Worm (Caenorhabditis elegans) whole organism, L4 larva: ENCODE measurements around the gene nfx-1.

ENCODE experiments used
- F44E2.7 ChIP-seq: fragments of 200-800 bp; sonication (Bioruptor generic); IDR thresholded peaks from 2 replicates; pipeline ENCODE4 v2.1.2; 2022; ENCODE audit warnings: missing genetic modification characterization, missing compliant biosample characterization
- Y105C5A.15 ChIP-seq: fragments of 200-800 bp; sonication (Bioruptor generic); IDR thresholded peaks from 2 replicates; pipeline ENCODE4 v1.3.6; 2022; ENCODE audit warnings: missing genetic modification characterization, missing compliant biosample characterization
- Y5F2A.4 ChIP-seq: fragments of 200-800 bp; sonication (Bioruptor generic); optimal IDR thresholded peaks from 2 replicates; lab custom pipeline; 2018; ENCODE audit warnings: mild to moderate bottlenecking, missing genetic modification characterization, missing compliant biosample characterization
- ZK546.5 ChIP-seq, 2 experiments: sonication (generic microtip); optimal IDR thresholded peaks; 2 replicates each; lab custom pipeline; 2017; ENCODE audit warnings: missing biosample characterization in 2 of 2, missing genetic modification characterization in 2 of 2
- ama-1 ChIP-seq: fragments of 150-350 bp; optimal IDR thresholded peaks from 2 replicates; lab custom pipeline; 2014; ENCODE audit warnings: inconsistent platforms, mixed read lengths
- ceh-62 ChIP-seq: sonication (generic microtip); optimal IDR thresholded peaks from 2 replicates; lab custom pipeline; 2017; ENCODE audit warnings: missing biosample characterization, missing genetic modification characterization
- cey-2 ChIP-seq: sonication (generic microtip); optimal IDR thresholded peaks from 3 replicates; lab custom pipeline; 2017; ENCODE audit warnings: missing genetic modification characterization, mild to moderate bottlenecking, missing compliant biosample characterization, antibody characterized with exemption, borderline replicate concordance; ENCODE audit not compliant: insufficient read depth
- ctbp-1 ChIP-seq: fragments of 200-800 bp; sonication (Bioruptor generic); IDR thresholded peaks from 2 replicates; pipeline ENCODE4 v1.3.6; 2022; ENCODE audit warnings: missing genetic modification reagents, missing genetic modification characterization, missing compliant biosample characterization
- daf-16 ChIP-seq, 3 experiments: sonication (generic microtip); optimal IDR thresholded peaks; 2 replicates each; lab custom pipeline; 2016 to 2017; ENCODE audit warnings: missing genetic modification characterization in 3 of 3, missing genetic modification reagents in 3 of 3, mild to moderate bottlenecking in 2 of 3, missing compliant biosample characterization in 2 of 3, missing biosample characterization in 1 of 3, moderate library complexity in 1 of 3
- daf-19 ChIP-seq: fragments of 200-800 bp; sonication (Bioruptor generic); conservative IDR thresholded peaks from 2 replicates; pipeline ENCODE4 v1.3.6; 2022; ENCODE audit warnings: missing genetic modification characterization, missing compliant biosample characterization
- dmd-6 ChIP-seq: fragments of 200-800 bp; sonication (Bioruptor generic); IDR thresholded peaks from 2 replicates; pipeline ENCODE4 v1.3.6; 2022; ENCODE audit warnings: missing genetic modification reagents, missing genetic modification characterization, missing compliant biosample characterization
- dmd-8 ChIP-seq: fragments of 200-800 bp; sonication (Bioruptor generic); IDR thresholded peaks from 2 replicates; pipeline ENCODE4 v1.3.6; 2022; ENCODE audit warnings: missing genetic modification characterization, missing compliant biosample characterization
- dpl-1 ChIP-seq: fragments of 150-350 bp; optimal IDR thresholded peaks from 2 replicates; lab custom pipeline; 2014; ENCODE audit warnings: missing biosample characterization, missing genetic modification reagents, missing genetic modification characterization
- egl-27 ChIP-seq: sonication (generic microtip); optimal IDR thresholded peaks from 3 replicates; lab custom pipeline; 2017; ENCODE audit warnings: missing biosample characterization, missing genetic modification reagents, missing genetic modification characterization
- egl-43 ChIP-seq: fragments of 200-800 bp; sonication (Bioruptor generic); IDR thresholded peaks from 2 replicates; pipeline ENCODE4 v1.3.6; 2022; ENCODE audit warnings: missing genetic modification reagents, missing genetic modification characterization, missing compliant biosample characterization
- fkh-10 ChIP-seq: fragments of 150-350 bp; optimal IDR thresholded peaks from 2 replicates; lab custom pipeline; 2014; ENCODE audit warnings: missing biosample characterization, missing genetic modification reagents, missing genetic modification characterization
- gei-8 ChIP-seq: fragments of 200-800 bp; sonication (Bioruptor generic); optimal IDR thresholded peaks from 2 replicates; lab custom pipeline; 2018; ENCODE audit warnings: mild to moderate bottlenecking, missing genetic modification characterization, missing compliant biosample characterization
- hmg-1.1 ChIP-seq: fragments of 200-800 bp; sonication (Bioruptor generic); IDR thresholded peaks from 2 replicates; pipeline ENCODE4 v1.3.6; 2022; ENCODE audit warnings: missing genetic modification reagents, missing genetic modification characterization, missing compliant biosample characterization
- jun-1 ChIP-seq: fragments of 150-350 bp; optimal IDR thresholded peaks from 2 replicates; lab custom pipeline; 2014; ENCODE audit warnings: missing biosample characterization, missing genetic modification reagents, missing genetic modification characterization
- lim-7 ChIP-seq: fragments of 200-800 bp; sonication (Bioruptor generic); IDR thresholded peaks from 2 replicates; pipeline ENCODE4 v1.3.6; 2022; ENCODE audit warnings: missing genetic modification characterization, missing compliant biosample characterization
- lin-29 ChIP-seq: fragments of 200-800 bp; sonication (Bioruptor generic); IDR thresholded peaks from 2 replicates; pipeline ENCODE4 v1.3.6; 2022; ENCODE audit warnings: missing genetic modification reagents, missing genetic modification characterization, missing compliant biosample characterization
- lin-38 ChIP-seq: fragments of 200-800 bp; sonication (Bioruptor generic); IDR thresholded peaks from 2 replicates; pipeline ENCODE4 v1.3.6; 2022; ENCODE audit warnings: missing genetic modification reagents, missing genetic modification characterization, missing compliant biosample characterization
- lin-39 ChIP-seq: fragments of 150-350 bp; optimal IDR thresholded peaks from 2 replicates; lab custom pipeline; 2014; ENCODE audit warnings: missing biosample characterization, missing genetic modification reagents, missing genetic modification characterization
- lsy-2 ChIP-seq, 2 experiments: fragments of 150-350 bp in 1 of 2; sonication (generic microtip) in 1 of 2; optimal IDR thresholded peaks; 2 replicates each; lab custom pipeline; 2014 to 2017; ENCODE audit warnings: missing biosample characterization in 2 of 2, missing genetic modification characterization in 2 of 2
- madf-5 ChIP-seq, 2 experiments: fragments of 200-800 bp; sonication (Bioruptor generic); IDR thresholded peaks; 2 replicates each; pipeline ENCODE4 v1.3.6; 2022; ENCODE audit warnings: missing compliant biosample characterization in 2 of 2, missing genetic modification characterization in 2 of 2
- madf-9 ChIP-seq: fragments of 200-800 bp; sonication (Bioruptor generic); conservative IDR thresholded peaks from 2 replicates; pipeline ENCODE4 v1.3.6; 2022; ENCODE audit warnings: missing genetic modification reagents, missing genetic modification characterization, missing compliant biosample characterization
- mdt-29 ChIP-seq: fragments of 200-800 bp; sonication (Bioruptor generic); IDR thresholded peaks from 2 replicates; pipeline ENCODE4 v1.3.6; 2022; ENCODE audit warnings: missing genetic modification reagents, missing genetic modification characterization, missing compliant biosample characterization
- mep-1 ChIP-seq: fragments of 150-350 bp; sonication (generic microtip); optimal IDR thresholded peaks from 3 replicates; lab custom pipeline; 2014; ENCODE audit warnings: missing biosample characterization, missing genetic modification characterization
- mes-2 ChIP-seq: sonication (generic microtip); optimal IDR thresholded peaks from 2 replicates; lab custom pipeline; 2016; ENCODE audit warnings: missing genotype, mild to moderate bottlenecking, missing genetic modification characterization, missing compliant biosample characterization; ENCODE audit not compliant: poor library complexity, severe bottlenecking
- nhr-28 ChIP-seq: fragments of 150-350 bp; optimal IDR thresholded peaks from 2 replicates; lab custom pipeline; 2014; ENCODE audit warnings: missing biosample characterization, missing genetic modification characterization
- nhr-42 ChIP-seq: fragments of 200-800 bp; sonication (Bioruptor generic); IDR thresholded peaks from 2 replicates; pipeline ENCODE4 v1.3.6; 2022; ENCODE audit warnings: missing genetic modification characterization, missing compliant biosample characterization
- nhr-6 ChIP-seq: fragments of 150-350 bp; optimal IDR thresholded peaks from 2 replicates; lab custom pipeline; 2014; ENCODE audit warnings: missing biosample characterization, missing genetic modification characterization
- pha-4 ChIP-seq, 2 experiments: fragments of 150-350 bp in 1 of 2; fragments of 200-800 bp in 1 of 2; sonication (Bioruptor generic) in 1 of 2; IDR thresholded peaks in 1 of 2; optimal IDR thresholded peaks in 1 of 2; 2 replicates each; pipeline versions ENCODE4 v1.3.6 to Lab custom; 2014 to 2022; ENCODE audit warnings: missing genetic modification characterization in 2 of 2, missing genetic modification reagents in 2 of 2, missing biosample characterization in 1 of 2, missing compliant biosample characterization in 1 of 2
- pqm-1 ChIP-seq: sonication (generic microtip); optimal IDR thresholded peaks from 2 replicates; lab custom pipeline; 2017; ENCODE audit warnings: missing biosample characterization, missing genetic modification characterization
- sdz-12 ChIP-seq: fragments of 200-800 bp; sonication (Bioruptor generic); optimal IDR thresholded peaks from 2 replicates; lab custom pipeline; 2018; ENCODE audit warnings: mild to moderate bottlenecking, missing genetic modification characterization, missing compliant biosample characterization
- tag-97 ChIP-seq: fragments of 200-800 bp; sonication (Bioruptor generic); IDR thresholded peaks from 2 replicates; pipeline ENCODE4 v1.3.6; 2022; ENCODE audit warnings: missing genetic modification characterization, missing compliant biosample characterization
- unc-130 ChIP-seq: sonication (generic microtip); optimal IDR thresholded peaks from 2 replicates; lab custom pipeline; 2016; ENCODE audit warnings: missing genetic modification reagents, missing genetic modification characterization, missing compliant biosample characterization
- unc-62 ChIP-seq, 3 experiments: fragments of 150-350 bp in 1 of 3; sonication (generic microtip); optimal IDR thresholded peaks in 2 of 3; peaks in 1 of 3; 1 replicate in 1 of 3; 2 replicates in 2 of 3; lab custom pipeline; 2014 to 2017; ENCODE audit warnings: missing biosample characterization in 3 of 3, missing genetic modification characterization in 3 of 3, missing genetic modification reagents in 3 of 3, missing genotype in 1 of 3
- vab-7 ChIP-seq: fragments of 200-800 bp; sonication (Bioruptor generic); IDR thresholded peaks from 2 replicates; pipeline ENCODE4 v1.3.6; 2022; ENCODE audit warnings: missing genetic modification reagents, missing genetic modification characterization, missing compliant biosample characterization
- zfp-2 ChIP-seq: sonication (generic microtip); optimal IDR thresholded peaks from 2 replicates; lab custom pipeline; 2016; ENCODE audit warnings: mild to moderate bottlenecking, missing genetic modification characterization, missing compliant biosample characterization
- zfp-3 ChIP-seq: fragments of 200-800 bp; sonication (Bioruptor generic); conservative IDR thresholded peaks from 2 replicates; pipeline ENCODE4 v1.3.6; 2022; ENCODE audit warnings: missing genetic modification reagents, missing genetic modification characterization, missing compliant biosample characterization

nfx-1 gene

ce11 chrIII:6379129-6379528, 4.0 kb downstream of the nfx-1 start, which contains the start of gene C16A3.6 (continued):
- TF ChIP-seq Y105C5A.15 (GFP tag; lab: Robert Waterston, UW) = no peak
- TF ChIP-seq pqm-1 (tag; lab: Kevin White, UChicago) = no peak
- no peak for TF ChIP-seq daf-16 (GFP tag; optimal IDR thresholded peaks at IDR 0.05; lab: Kevin White, UChicago)
- peak; percentile 15 for TF ChIP-seq daf-16 (tag; optimal IDR thresholded peaks at IDR 0.05; lab: Kevin White, UChicago)
- TF ChIP-seq dmd-6 = no peak

ce11 chrIII:6380472-6380871, 5.3 kb downstream of the nfx-1 start, which contains the start of gene C16A3.5:
TSS of gene C16A3.5 (plus strand) at chrIII:6380772.
- TF ChIP-seq ama-1 (lab: Kevin White, UChicago) (peak; percentile 55), madf-5 (GFP tag; IDR thresholded peaks at IDR 0.05; lab: Robert Waterston, UW) (no peak)

DNA sequence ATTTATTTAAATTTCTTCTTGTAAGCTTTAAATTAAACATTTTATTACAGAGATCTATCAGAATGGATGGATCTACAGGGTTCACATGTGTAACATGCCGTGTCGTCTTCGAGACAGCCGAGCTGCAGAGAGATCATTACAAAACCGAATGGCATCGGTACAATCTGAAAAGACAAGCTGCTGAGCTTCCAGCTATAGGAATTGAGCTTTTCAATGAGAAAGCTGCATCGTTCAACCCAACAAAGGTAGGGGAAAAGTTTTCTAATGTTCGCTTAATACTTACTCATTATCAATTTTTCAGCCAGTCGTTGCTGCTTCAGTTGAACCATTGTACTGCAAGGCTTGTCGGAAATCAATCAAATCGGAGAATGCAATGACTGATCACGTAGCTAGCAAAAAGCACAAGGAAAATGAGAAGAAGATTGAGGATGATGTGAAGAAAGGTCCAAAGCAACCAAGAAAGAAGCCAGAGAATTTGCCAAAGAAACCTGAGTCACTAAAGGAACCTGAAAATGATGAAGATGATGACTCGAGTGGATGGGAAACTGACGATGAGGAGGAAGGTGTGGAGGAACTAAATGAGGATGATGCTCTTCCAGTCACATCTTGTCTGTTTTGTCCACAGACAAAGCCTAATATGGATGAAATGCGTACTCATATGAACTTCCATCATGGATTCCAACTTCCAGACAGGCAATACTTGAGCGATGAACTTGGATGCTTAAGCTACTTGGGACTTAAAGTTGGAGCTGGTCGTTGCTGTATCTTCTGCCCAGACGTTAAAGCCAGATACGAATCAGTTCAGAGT, 6.6 kb downstream of the nfx-1 start, which contains the start of gene znf-622:
TSS of gene znf-622 (plus strand) at position 51 of the 808 bp plus-strand sequence.
- peak in 1 of 2 experiments; percentile 91 for TF ChIP-seq unc-62 (GFP tag; optimal IDR thresholded peaks at IDR 0.05 in 1 of 2; lab: Kevin White, UChicago)
- TF ChIP-seq unc-62 (tag; optimal IDR thresholded peaks at IDR 0.05; lab: Kevin White, UChicago) = no peak
- no peak for TF ChIP-seq egl-43
- no peak for TF ChIP-seq nhr-6 (tag; lab: Kevin White, UChicago)
- peak; percentile 14 for TF ChIP-seq ama-1 (lab: Kevin White, UChicago)
- no peak for TF ChIP-seq F44E2.7 (GFP tag; lab: Robert Waterston, UW)

DNA sequence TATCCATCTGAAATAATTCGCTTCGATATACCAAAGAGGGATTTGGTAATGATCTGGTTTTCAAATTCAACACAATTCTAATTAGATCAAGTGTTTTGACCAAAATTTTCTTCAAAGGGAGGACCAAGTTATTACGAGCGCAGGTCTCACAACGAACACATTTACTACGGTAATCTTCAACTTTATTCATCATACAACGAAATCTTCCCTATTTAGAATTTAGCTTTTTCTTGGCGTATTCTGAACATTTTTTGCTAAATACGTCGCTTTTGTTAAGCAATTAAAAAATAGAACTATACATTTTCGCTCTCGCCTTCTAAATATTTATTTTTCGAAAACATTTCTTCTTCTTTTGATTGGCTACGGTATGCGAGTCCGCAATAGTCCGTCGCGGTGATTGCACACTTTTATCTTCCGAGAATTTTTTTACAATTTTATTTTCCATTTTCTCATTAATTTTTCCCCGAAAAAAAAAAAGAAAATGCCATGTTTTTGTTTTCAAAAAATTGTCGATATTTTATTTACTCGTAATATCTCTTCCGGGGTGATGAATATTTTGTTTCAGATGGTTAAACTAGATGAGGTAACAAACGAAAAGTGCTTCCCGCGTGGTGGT, 7.9 kb downstream of the nfx-1 start, which contains the start of gene let-716:
TSS of gene let-716 (plus strand) at position 566 of the 616 bp plus-strand sequence.
- TF ChIP-seq vab-7 (GFP tag; lab: Robert Waterston, UW) (no peak), lin-39 (tag; lab: Kevin White, UChicago) (no peak), zfp-2 (tag; lab: Kevin White, UChicago) (no peak), ZK546.5 (tag; optimal IDR thresholded peaks at IDR 0.05; lab: Kevin White, UChicago) (no peak), mdt-29 (no peak), mep-1 (peak; percentile 8), egl-27 (tag; lab: Kevin White, UChicago) (no peak), sdz-12 (GFP tag; lab: Kevin White, UChicago) (no peak), ctbp-1 (GFP tag; lab: Robert Waterston, UW) (no peak), cey-2 (tag; lab: Kevin White, UChicago) (no peak), mes-2 (tag; lab: Kevin White, UChicago) (peak; percentile 40), lin-29 (no peak), lin-38 (GFP tag; lab: Robert Waterston, UW) (peak; percentile 39; the same call in 1 of the 2 replicates), madf-5 (GFP tag; IDR thresholded peaks at IDR 0.05; lab: Robert Waterston, UW) (no peak), lsy-2 (tag; optimal IDR thresholded peaks at IDR 0.05; lab: Kevin White, UChicago) (peak; percentile 56 to 97), unc-130 (GFP tag; lab: Kevin White, UChicago) (no peak), daf-19 (GFP tag; lab: Robert Waterston, UW) (no peak), zfp-3 (no peak), nhr-42 (no peak), nhr-28 (peak; percentile 5), Y5F2A.4 (GFP tag; lab: Kevin White, UChicago) (no peak), ceh-62 (no peak), lim-7 (GFP tag; lab: Robert Waterston, UW) (no peak), fkh-10 (no peak), madf-9 (GFP tag; lab: Robert Waterston, UW) (no peak), dpl-1 (GFP tag; lab: Kevin White, UChicago) (peak; percentile 24), hmg-1.1 (GFP tag; lab: Robert Waterston, UW) (0 out of 2 replicates have a peak, but pooled peaks have one; percentile 46), jun-1 (no peak), pha-4 (GFP tag; IDR thresholded peaks at IDR 0.05; lab: Robert Waterston, UW) (no peak), pha-4 (tag; optimal IDR thresholded peaks at IDR 0.05; lab: Kevin White, UChicago) (no peak), dmd-8 (no peak), tag-97 (no peak), Y105C5A.15 (GFP tag; lab: Robert Waterston, UW) (no peak), gei-8 (GFP tag; lab: Kevin White, UChicago) (no peak)
